Worm (Caenorhabditis elegans) whole organism, L4 larva: ENCODE results near the gene mip-2.

Source experiments
- daf-12 ChIP-seq: fragments of 150-350 bp; optimal IDR thresholded peaks from 2 replicates; lab custom pipeline; 2014; ENCODE audit warnings: missing biosample characterization, missing genetic modification reagents, missing genetic modification characterization
- fkh-10 ChIP-seq: fragments of 150-350 bp; optimal IDR thresholded peaks from 2 replicates; lab custom pipeline; 2014; ENCODE audit warnings: missing biosample characterization, missing genetic modification reagents, missing genetic modification characterization
- pqm-1 ChIP-seq: sonication (generic microtip); optimal IDR thresholded peaks from 2 replicates; lab custom pipeline; 2017; ENCODE audit warnings: missing biosample characterization, missing genetic modification characterization
- ztf-7 ChIP-seq: fragments of 150-350 bp; optimal IDR thresholded peaks from 2 replicates; lab custom pipeline; 2014; ENCODE audit warnings: missing biosample characterization, missing genetic modification characterization

- TF ChIP-seq daf-12 (tag; lab: Kevin White, UChicago): no peak
- TF ChIP-seq pqm-1 (tag; lab: Kevin White, UChicago): no peak
- TF ChIP-seq fkh-10 (GFP tag; lab: Kevin White, UChicago): no peak
- no peak for TF ChIP-seq ztf-7
Measured at ce11 chrV:13621720-13622119, 50.0 kb downstream of the mip-2 start, which contains the start of gene F53F4.16.
